Worm (Caenorhabditis elegans) whole organism, L1 larva: ENCODE measurements around the gene cutl-28.
A peak's percentile ranks its signal among the peaks of the same experiment; 100 is the strongest.

ENCODE experiments used
- C04F5.9 ChIP-seq: sonication (generic microtip); optimal IDR thresholded peaks from 2 replicates; lab custom pipeline; 2016; ENCODE audit warnings: missing genetic modification characterization, missing compliant biosample characterization
- aha-1 ChIP-seq: fragments of 150-350 bp; optimal IDR thresholded peaks from 2 replicates; lab custom pipeline; 2014; ENCODE audit warnings: missing biosample characterization, missing genetic modification characterization
- aly-2 ChIP-seq: fragments of 150-350 bp; optimal IDR thresholded peaks from 2 replicates; lab custom pipeline; 2014; ENCODE audit warnings: missing biosample characterization, missing genetic modification characterization
- ama-1 ChIP-seq: fragments of 150-350 bp; optimal IDR thresholded peaks from 2 replicates; lab custom pipeline; 2014
- ceh-63 ChIP-seq: fragments of 200-800 bp; sonication (Bioruptor generic); optimal IDR thresholded peaks from 2 replicates; lab custom pipeline; 2018; ENCODE audit warnings: mild to moderate bottlenecking, missing genetic modification characterization, missing compliant biosample characterization
- ceh-8 ChIP-seq: fragments of 200-800 bp; sonication (Bioruptor generic); optimal IDR thresholded peaks from 2 replicates; lab custom pipeline; 2018; ENCODE audit warnings: mild to moderate bottlenecking, missing genetic modification characterization, moderate library complexity, missing compliant biosample characterization
- ceh-82 ChIP-seq, 3 experiments: fragments of 150-350 bp in 1 of 3; sonication (generic microtip) in 2 of 3; optimal IDR thresholded peaks; 2 replicates each; lab custom pipeline; 2014 to 2017; ENCODE audit warnings: missing biosample characterization in 3 of 3, missing genetic modification characterization in 3 of 3
- ceh-88 ChIP-seq: fragments of 200-800 bp; sonication (Bioruptor generic); IDR thresholded peaks from 2 replicates; pipeline ENCODE4 v1.3.6; 2022; ENCODE audit warnings: missing genetic modification characterization, missing compliant biosample characterization
- dsc-1 ChIP-seq: sonication (generic microtip); optimal IDR thresholded peaks from 2 replicates; lab custom pipeline; 2016; ENCODE audit warnings: mild to moderate bottlenecking, missing genetic modification characterization, missing compliant biosample characterization
- efl-3 ChIP-seq: fragments of 200-800 bp; sonication (Bioruptor generic); optimal IDR thresholded peaks from 2 replicates; lab custom pipeline; 2018; ENCODE audit warnings: mild to moderate bottlenecking, missing genetic modification characterization, missing compliant biosample characterization
- egl-27 ChIP-seq, 2 experiments: fragments of 150-350 bp in 1 of 2; sonication (generic microtip); optimal IDR thresholded peaks; 3 replicates each; lab custom pipeline; 2017 to 2018; ENCODE audit warnings: missing biosample characterization in 2 of 2, missing genetic modification characterization in 2 of 2, missing genetic modification reagents in 2 of 2
- ets-5 ChIP-seq: fragments of 200-800 bp; sonication (Bioruptor generic); IDR thresholded peaks from 2 replicates; pipeline ENCODE4 v1.3.6; 2022; ENCODE audit warnings: missing genetic modification characterization, missing compliant biosample characterization
- fkh-4 ChIP-seq: sonication (generic microtip); optimal IDR thresholded peaks from 2 replicates; lab custom pipeline; 2016; ENCODE audit warnings: missing compliant biosample characterization, missing genetic modification characterization, borderline replicate concordance
- fos-1 ChIP-seq: fragments of 150-350 bp; optimal IDR thresholded peaks from 2 replicates; lab custom pipeline; 2014; ENCODE audit warnings: missing biosample characterization, missing genetic modification characterization
- hlh-17 ChIP-seq: fragments of 200-800 bp; sonication (Bioruptor generic); optimal IDR thresholded peaks from 2 replicates; lab custom pipeline; 2018; ENCODE audit warnings: missing genetic modification characterization, mild to moderate bottlenecking, missing compliant biosample characterization, moderate library complexity, borderline replicate concordance
- hlh-4 ChIP-seq: sonication (generic microtip); optimal IDR thresholded peaks from 2 replicates; lab custom pipeline; 2016; ENCODE audit warnings: mild to moderate bottlenecking, missing genetic modification characterization, missing compliant biosample characterization
- isw-1 ChIP-seq: fragments of 200-800 bp; sonication (Bioruptor generic); IDR thresholded peaks from 2 replicates; pipeline ENCODE4 v1.3.6; 2022; ENCODE audit warnings: missing genetic modification characterization, missing compliant biosample characterization
- lin-13 ChIP-seq: fragments of 150-350 bp; optimal IDR thresholded peaks from 2 replicates; lab custom pipeline; 2014; ENCODE audit warnings: missing biosample characterization, missing genetic modification reagents, missing genetic modification characterization
- lin-14 ChIP-seq: fragments of 200-800 bp; sonication (Bioruptor generic); optimal IDR thresholded peaks from 2 replicates; lab custom pipeline; 2018; ENCODE audit warnings: mild to moderate bottlenecking, missing genetic modification characterization, moderate library complexity, missing compliant biosample characterization
- lin-35 ChIP-seq, 2 experiments: fragments of 150-350 bp; optimal IDR thresholded peaks; 2 replicates each; lab custom pipeline; 2014; ENCODE audit warnings: missing biosample characterization in 2 of 2, missing genetic modification characterization in 2 of 2, missing genetic modification reagents in 2 of 2
- lsy-2 ChIP-seq, 2 experiments: fragments of 150-350 bp; optimal IDR thresholded peaks; 2 replicates each; lab custom pipeline; 2014; ENCODE audit warnings: missing biosample characterization in 2 of 2, missing genetic modification characterization in 2 of 2
- mab-9 ChIP-seq: fragments of 200-800 bp; sonication (Bioruptor generic); IDR thresholded peaks from 2 replicates; pipeline ENCODE4 v1.3.6; 2022; ENCODE audit warnings: missing genetic modification reagents, missing genetic modification characterization, missing compliant biosample characterization
- mdl-1 ChIP-seq, 2 experiments: fragments of 150-350 bp; optimal IDR thresholded peaks; 2 replicates each; lab custom pipeline; 2014 to 2017; ENCODE audit warnings: missing biosample characterization in 2 of 2, missing genetic modification characterization in 2 of 2, inconsistent platforms in 1 of 2
- mef-2 ChIP-seq: fragments of 150-350 bp; optimal IDR thresholded peaks from 2 replicates; lab custom pipeline; 2014; ENCODE audit warnings: missing biosample characterization, missing genetic modification characterization
- nhr-12 ChIP-seq: sonication (generic microtip); optimal IDR thresholded peaks from 2 replicates; lab custom pipeline; 2017; ENCODE audit warnings: missing biosample characterization, missing genetic modification characterization
- nhr-20 ChIP-seq: sonication (generic microtip); optimal IDR thresholded peaks from 2 replicates; lab custom pipeline; 2016; ENCODE audit warnings: mild to moderate bottlenecking, missing genetic modification characterization, missing compliant biosample characterization
- nhr-28 ChIP-seq: fragments of 150-350 bp; optimal IDR thresholded peaks from 2 replicates; lab custom pipeline; 2014; ENCODE audit warnings: missing biosample characterization, missing genetic modification characterization
- nhr-76 ChIP-seq: sonication (generic microtip); optimal IDR thresholded peaks from 2 replicates; lab custom pipeline; 2017; ENCODE audit warnings: missing biosample characterization, missing genetic modification characterization
- nhr-77 ChIP-seq: fragments of 150-350 bp; optimal IDR thresholded peaks from 2 replicates; lab custom pipeline; 2014; ENCODE audit warnings: missing biosample characterization, missing genetic modification characterization
- nhr-85 ChIP-seq: sonication (generic microtip); peaks from one replicate; lab custom pipeline; 2016; ENCODE audit warnings: missing genetic modification characterization, inconsistent platforms, missing compliant biosample characterization
- pag-3 ChIP-seq: sonication (generic microtip); optimal IDR thresholded peaks from 2 replicates; lab custom pipeline; 2017; ENCODE audit warnings: missing genetic modification characterization, mild to moderate bottlenecking, missing compliant biosample characterization, antibody characterized with exemption, borderline replicate concordance; ENCODE audit not compliant: insufficient read depth
- pax-3 ChIP-seq: fragments of 200-800 bp; sonication (Bioruptor generic); optimal IDR thresholded peaks from 2 replicates; lab custom pipeline; 2018; ENCODE audit warnings: mild to moderate bottlenecking, missing genetic modification characterization, moderate library complexity, missing compliant biosample characterization
- rnt-1 ChIP-seq: sonication (generic microtip); optimal IDR thresholded peaks from 2 replicates; lab custom pipeline; 2016; ENCODE audit warnings: mild to moderate bottlenecking, missing genetic modification characterization, moderate library complexity, missing compliant biosample characterization
- snpc-4 ChIP-seq: fragments of 150-350 bp; optimal IDR thresholded peaks from 2 replicates; lab custom pipeline; 2014; ENCODE audit warnings: missing biosample characterization, missing genetic modification characterization
- snu-23 ChIP-seq: sonication (generic microtip); optimal IDR thresholded peaks from 2 replicates; lab custom pipeline; 2016; ENCODE audit warnings: missing genetic modification characterization, missing compliant biosample characterization
- sox-4 ChIP-seq: sonication (generic microtip); optimal IDR thresholded peaks from 2 replicates; lab custom pipeline; 2016; ENCODE audit warnings: missing genetic modification characterization, missing compliant biosample characterization
- sup-37 ChIP-seq: fragments of 200-800 bp; sonication (Bioruptor generic); optimal IDR thresholded peaks from 2 replicates; lab custom pipeline; 2018; ENCODE audit warnings: mild to moderate bottlenecking, missing genetic modification characterization, missing compliant biosample characterization
- swsn-7 ChIP-seq: sonication (generic microtip); optimal IDR thresholded peaks from 2 replicates; lab custom pipeline; 2016; ENCODE audit warnings: missing genetic modification characterization, missing compliant biosample characterization
- unc-130 ChIP-seq: fragments of 150-350 bp; optimal IDR thresholded peaks from 2 replicates; lab custom pipeline; 2017; ENCODE audit warnings: missing biosample characterization, missing genetic modification characterization, inconsistent platforms
- unc-30 ChIP-seq: sonication (generic microtip); optimal IDR thresholded peaks from 2 replicates; lab custom pipeline; 2017; ENCODE audit warnings: missing biosample characterization, missing genetic modification characterization
- unc-86 ChIP-seq: sonication (generic microtip); optimal IDR thresholded peaks from 2 replicates; lab custom pipeline; 2016; ENCODE audit warnings: missing genetic modification characterization, missing compliant biosample characterization
- unc-98 ChIP-seq: fragments of 200-800 bp; sonication (Bioruptor generic); IDR thresholded peaks from 2 replicates; pipeline ENCODE4 v1.3.6; 2022; ENCODE audit warnings: missing genetic modification characterization, missing compliant biosample characterization
- zag-1 ChIP-seq: fragments of 150-350 bp; optimal IDR thresholded peaks from 2 replicates; lab custom pipeline; 2014; ENCODE audit warnings: missing biosample characterization, missing genetic modification characterization
- zip-4 ChIP-seq: fragments of 200-800 bp; sonication (Bioruptor generic); optimal IDR thresholded peaks from 2 replicates; lab custom pipeline; 2018; ENCODE audit warnings: mild to moderate bottlenecking, missing genetic modification characterization, moderate library complexity, missing compliant biosample characterization
- ztf-11 ChIP-seq, 2 experiments: sonication (generic microtip); optimal IDR thresholded peaks; 2 replicates each; lab custom pipeline; 2016 to 2017; ENCODE audit warnings: missing genetic modification characterization in 2 of 2, missing biosample characterization in 1 of 2, missing compliant biosample characterization in 1 of 2

The cutl-28 gene

DNA sequence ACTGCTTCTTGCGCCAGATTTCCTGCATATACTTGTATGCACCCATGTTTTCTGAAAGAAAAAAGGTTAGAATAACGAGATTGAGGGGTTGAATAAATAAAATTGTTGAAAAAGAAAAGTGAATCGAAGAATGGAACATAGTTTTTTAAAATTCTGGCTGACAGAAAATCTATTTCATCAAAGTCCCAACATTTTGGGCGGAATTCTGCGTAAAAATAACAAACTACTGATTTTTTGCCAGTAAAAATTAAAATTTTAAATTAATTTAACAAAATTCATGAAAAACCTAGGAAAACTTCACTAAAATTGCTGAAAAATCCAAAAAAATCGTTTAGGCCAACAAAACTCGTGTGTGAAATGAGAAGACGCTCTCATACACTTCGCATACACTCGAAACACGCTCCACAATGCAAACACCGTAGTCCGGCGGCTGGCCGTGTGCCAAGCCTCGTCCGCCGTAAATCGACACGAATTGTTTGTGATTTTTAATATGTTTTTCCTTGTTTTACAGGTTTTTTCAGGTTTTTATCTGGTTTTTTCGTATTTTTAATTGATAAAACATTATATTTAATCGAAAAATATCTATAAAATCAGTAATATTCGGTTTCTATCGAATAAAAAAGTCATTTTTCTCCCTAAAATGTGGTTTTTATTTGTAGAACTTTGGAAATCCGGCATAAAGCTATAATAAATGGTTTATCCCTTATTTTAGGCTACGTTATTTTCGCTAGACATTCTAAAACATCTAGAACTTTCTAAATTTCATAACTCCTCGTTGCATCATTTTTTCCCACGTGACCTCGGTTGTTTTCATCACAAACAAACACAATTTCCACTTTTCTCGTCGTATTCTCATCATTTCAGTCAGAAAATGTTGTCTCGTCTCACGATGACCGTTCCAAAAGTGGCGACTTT, 29.5 kb upstream of the cutl-28 start, which contains the start of the genes rpl-15 and K11H12.8 (continued):
- TF ChIP-seq ztf-11 (tag; optimal IDR thresholded peaks at IDR 0.05; lab: Kevin White, UChicago) = peak; percentile 58 to 100
- peak; percentile 100 for TF ChIP-seq rnt-1 (tag; lab: Kevin White, UChicago)
- TF ChIP-seq aly-2 = peak; percentile 98
- peak; percentile 91 for TF ChIP-seq ama-1 (lab: Kevin White, UChicago)
- TF ChIP-seq hlh-4 (tag; lab: Kevin White, UChicago) = peak; percentile 91
- peak; percentile 96 for TF ChIP-seq unc-98
- TF ChIP-seq swsn-7 = peak; percentile 100
- peak; percentile 100 for TF ChIP-seq pax-3 (tag; lab: Kevin White, UChicago)
- TF ChIP-seq hlh-17 (GFP tag; lab: Kevin White, UChicago) = no peak
- TF ChIP-seq nhr-12 (tag; lab: Kevin White, UChicago) = peak; percentile 59
- TF ChIP-seq dsc-1 (tag; lab: Kevin White, UChicago) = peak; percentile 100
- peak; percentile 90; the same call in 1 of the 2 replicates for TF ChIP-seq ets-5 (GFP tag; lab: Robert Waterston, UW)
- peak; percentile 98 for TF ChIP-seq C04F5.9
- TF ChIP-seq fos-1 (tag; lab: Kevin White, UChicago) = peak; percentile 98
- TF ChIP-seq snu-23 (GFP tag; lab: Kevin White, UChicago) = peak; percentile 100
- peak; percentile 98 for TF ChIP-seq sox-4 (tag; lab: Kevin White, UChicago)
- peak; percentile 100 for TF ChIP-seq lsy-2 (tag; optimal IDR thresholded peaks at IDR 0.05; lab: Kevin White, UChicago)
- TF ChIP-seq nhr-28 (tag; lab: Kevin White, UChicago) = peak; percentile 33
- peak; percentile 93 for TF ChIP-seq nhr-76
- peak; percentile 83 to 100 for TF ChIP-seq mdl-1 (tag; optimal IDR thresholded peaks at IDR 0.05; lab: Kevin White, UChicago)
- TF ChIP-seq snpc-4 (tag; lab: Kevin White, UChicago) = peak; percentile 97
- TF ChIP-seq nhr-20 (tag; lab: Kevin White, UChicago) = peak; percentile 100
- peak; percentile 98 for TF ChIP-seq ceh-8
- peak; percentile 44 to 98 for TF ChIP-seq egl-27 (tag; optimal IDR thresholded peaks at IDR 0.05; lab: Kevin White, UChicago)
- TF ChIP-seq lin-14 = peak; percentile 100
- peak; percentile 99 for TF ChIP-seq mab-9
- peak; percentile 100 for TF ChIP-seq nhr-77 (tag; lab: Kevin White, UChicago)
- peak; percentile 100 for TF ChIP-seq unc-130 (tag; lab: Kevin White, UChicago)
- TF ChIP-seq zag-1 (tag; lab: Kevin White, UChicago) = peak; percentile 97
- TF ChIP-seq pag-3 (tag; lab: Kevin White, UChicago) = peak; percentile 88
- peak; percentile 86 for TF ChIP-seq efl-3
- peak; percentile 99 for TF ChIP-seq unc-86 (tag; lab: Kevin White, UChicago)
- peak; percentile 100 for TF ChIP-seq ceh-82 (tag; optimal IDR thresholded peaks at IDR 0.05; lab: Kevin White, UChicago)
- TF ChIP-seq sup-37 (GFP tag; lab: Kevin White, UChicago) = peak; percentile 99

DNA sequence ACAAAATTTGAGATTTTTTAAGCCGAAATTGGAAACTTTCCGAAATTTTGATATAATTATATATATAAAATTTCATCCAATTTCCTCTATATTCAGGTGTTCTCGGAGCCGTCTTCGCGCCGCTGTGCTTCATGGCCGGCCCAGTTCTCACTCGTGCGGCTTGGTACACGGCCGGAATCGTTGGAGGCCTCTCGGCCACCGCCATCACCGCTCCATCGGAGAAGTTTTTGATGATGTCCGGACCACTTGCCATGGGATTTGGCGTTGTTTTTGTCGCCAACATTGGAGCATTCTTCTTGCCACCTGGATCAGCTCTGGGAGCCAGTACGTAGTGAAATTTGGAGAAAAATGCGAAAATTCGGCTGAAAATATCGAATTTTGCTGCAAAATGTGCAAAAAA, 27.3 kb upstream of the cutl-28 start:
- TF ChIP-seq zag-1 (tag; lab: Kevin White, UChicago) = no peak
- TF ChIP-seq, all 84 proteins: peak for 0

DNA sequence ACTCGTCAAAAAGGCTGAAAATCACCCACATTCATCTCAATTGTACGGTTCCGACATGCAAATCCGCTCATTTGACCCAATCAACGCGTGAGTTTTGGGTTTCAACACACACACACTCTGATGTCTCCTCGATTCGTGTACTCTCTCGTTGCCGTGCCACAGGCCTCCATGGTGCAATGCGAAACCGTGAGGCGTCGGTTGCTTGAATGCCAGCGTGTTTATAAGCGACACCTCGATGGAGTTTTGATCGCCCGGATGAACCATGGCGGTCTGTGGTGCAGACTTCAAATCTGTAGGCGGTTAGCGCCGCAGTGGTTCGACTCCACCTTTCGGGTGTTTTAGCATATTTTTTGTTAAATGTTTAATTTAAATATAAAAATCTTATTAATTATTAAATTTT, 26.4 kb upstream of the cutl-28 start:
- TF ChIP-seq nhr-20 (tag; lab: Kevin White, UChicago) = peak; percentile 81
- no peak for TF ChIP-seq mab-9
- TF ChIP-seq fkh-4 (tag; lab: Kevin White, UChicago) = no peak
- TF ChIP-seq lin-13 (GFP tag; lab: Kevin White, UChicago) = peak; percentile 58
- peak; percentile 86 for TF ChIP-seq snu-23 (GFP tag; lab: Kevin White, UChicago)
- TF ChIP-seq ceh-8 = no peak
- no peak for TF ChIP-seq aha-1 (tag; lab: Kevin White, UChicago)
- TF ChIP-seq nhr-77 (tag; lab: Kevin White, UChicago) = peak; percentile 24
- no peak for TF ChIP-seq nhr-28 (tag; lab: Kevin White, UChicago)
- peak in 1 of 2 experiments; percentile 52 for TF ChIP-seq mdl-1 (tag; optimal IDR thresholded peaks at IDR 0.05; lab: Kevin White, UChicago)
- peak in 1 of 2 experiments; percentile 29 for TF ChIP-seq ztf-11 (tag; optimal IDR thresholded peaks at IDR 0.05; lab: Kevin White, UChicago)
- TF ChIP-seq unc-30 (tag; lab: Kevin White, UChicago) = no peak
- TF ChIP-seq rnt-1 (tag; lab: Kevin White, UChicago) = peak; percentile 94
- TF ChIP-seq efl-3 = no peak
- peak; percentile 80 for TF ChIP-seq nhr-85 (tag; lab: Kevin White, UChicago)
- TF ChIP-seq fos-1 (tag; lab: Kevin White, UChicago) = peak; percentile 69
- peak; percentile 88 for TF ChIP-seq swsn-7
- TF ChIP-seq lin-35 (GFP tag; optimal IDR thresholded peaks at IDR 0.05; lab: Kevin White, UChicago) = peak; percentile 60 to 67
- peak; percentile 63 for TF ChIP-seq zip-4 (GFP tag; lab: Kevin White, UChicago)
- peak; percentile 21; the same call in 1 of the 2 replicates for TF ChIP-seq isw-1 (GFP tag; lab: Robert Waterston, UW)
- no peak for TF ChIP-seq mef-2
- TF ChIP-seq ceh-82 (tag; optimal IDR thresholded peaks at IDR 0.05; lab: Kevin White, UChicago) = peak; percentile 56 to 77 (median 59)
- no peak for TF ChIP-seq ceh-63
- 0 out of 2 replicates have a peak, but pooled peaks have one; percentile 28 for TF ChIP-seq ceh-88 (GFP tag; lab: Robert Waterston, UW)
